Fruit fly (Drosophila melanogaster) whole organism, embryonic: ENCODE data around the gene mRpS2.

ENCODE experiments used
- CG11456 ChIP-seq: fragments of 200-800 bp; sonication (Bioruptor generic); IDR thresholded peaks from 3 replicates; pipeline ENCODE4 v1.3.6; 2022; ENCODE audit warnings: missing biosample characterization, missing genetic modification characterization
- CG3726 ChIP-seq: fragments of 200-800 bp; sonication (Bioruptor generic); IDR thresholded peaks from 3 replicates; pipeline ENCODE4, ENCODE4 v1.3.6; 2022; ENCODE audit warnings: missing biosample characterization, missing genetic modification characterization
- CG5953 ChIP-seq: fragments of 200-800 bp; sonication (Bioruptor generic); IDR thresholded peaks from 2 replicates; pipeline ENCODE4 v1.3.6; 2022; ENCODE audit warnings: missing biosample characterization, missing genetic modification characterization
- CG8388 ChIP-seq: fragments of 200-800 bp; sonication (Bioruptor generic); optimal IDR thresholded peaks from 2 replicates; lab custom pipeline; 2019; ENCODE audit warnings: missing biosample characterization, mild to moderate bottlenecking, missing genetic modification characterization, moderate library complexity
- CG9437 ChIP-seq: fragments of 200-800 bp; sonication (Bioruptor generic); optimal IDR thresholded peaks from 2 replicates; lab custom pipeline; 2018; ENCODE audit warnings: missing biosample characterization, mild to moderate bottlenecking, missing genetic modification characterization
- Dbx ChIP-seq: fragments of 200-800 bp; sonication (Bioruptor generic); IDR thresholded peaks from 3 replicates; pipeline ENCODE4 v1.3.6; 2022; ENCODE audit warnings: missing biosample characterization, missing genetic modification characterization
- Med ChIP-seq: fragments of 200-800 bp; sonication (Bioruptor generic); peaks from one replicate; lab custom pipeline; 2016; ENCODE audit warnings: missing biosample characterization, missing genetic modification characterization, mild to moderate bottlenecking, inconsistent platforms, moderate library complexity
- Nf-YB ChIP-seq: fragments of 200-800 bp; sonication (Bioruptor generic); optimal IDR thresholded peaks from 3 replicates; lab custom pipeline; 2019; ENCODE audit warnings: missing biosample characterization, mild to moderate bottlenecking, missing genetic modification characterization, moderate library complexity
- Sox102F ChIP-seq: fragments of 200-800 bp; sonication (Bioruptor generic); optimal IDR thresholded peaks from 2 replicates; lab custom pipeline; 2018; ENCODE audit warnings: missing biosample characterization, mild to moderate bottlenecking, missing genetic modification characterization, moderate library complexity
- chinmo ChIP-seq: fragments of 200-800 bp; sonication (Bioruptor generic); IDR thresholded peaks from 4 replicates; pipeline ENCODE4 v1.3.6; 2022; ENCODE audit warnings: missing biosample characterization, missing genetic modification characterization; ENCODE audit not compliant: partially characterized antibody
- ci ChIP-seq: fragments of 200-800 bp; sonication (Bioruptor generic); IDR thresholded peaks from 3 replicates; pipeline ENCODE4 v1.3.6; 2022; ENCODE audit warnings: missing biosample characterization, missing genetic modification characterization
- ftz-f1 ChIP-seq: fragments of 200-800 bp; sonication (Bioruptor generic); optimal IDR thresholded peaks from 2 replicates; lab custom pipeline; 2016; ENCODE audit warnings: missing biosample characterization, missing genetic modification characterization
- insv ChIP-seq, 2 experiments: fragments of 200-800 bp; sonication (Bioruptor generic); optimal IDR thresholded peaks; 3 replicates each; lab custom pipeline; 2016 to 2018; ENCODE audit warnings: missing biosample characterization in 2 of 2, missing genetic modification characterization in 2 of 2
- inv ChIP-seq: fragments of 200-800 bp; sonication (Bioruptor generic); IDR thresholded peaks from 2 replicates; pipeline ENCODE4 v1.3.6; 2022; ENCODE audit warnings: missing biosample characterization, missing genetic modification characterization; ENCODE audit not compliant: partially characterized antibody
- lilli ChIP-seq: fragments of 200-800 bp; sonication (Bioruptor generic); optimal IDR thresholded peaks from 3 replicates; lab custom pipeline; 2016; ENCODE audit warnings: missing biosample characterization, missing genetic modification characterization
- onecut ChIP-seq: fragments of 200-800 bp; sonication (Bioruptor generic); IDR thresholded peaks from 2 replicates; pipeline ENCODE4 v1.3.6; 2022; ENCODE audit warnings: missing biosample characterization, missing genetic modification characterization
- wor ChIP-seq: fragments of 200-800 bp; sonication (Bioruptor generic); IDR thresholded peaks from 2 replicates; pipeline ENCODE4 v1.3.6; 2022; ENCODE audit warnings: missing biosample characterization, missing genetic modification characterization

The mRpS2 gene

dm6 chr2L:4801705-4802216 is 48.5 kb downstream of the mRpS2 start, which contains the start of gene slf (continued):
- TF ChIP-seq CG5953: no peak
- no peak for TF ChIP-seq CG3726 (GFP tag; lab: Robert Waterston, UW)
- TF ChIP-seq CG9437: no peak
- TF ChIP-seq chinmo (GFP tag; lab: Robert Waterston, UW): peak; percentile 93
- peak; percentile 17 for TF ChIP-seq lilli (GFP tag; lab: Kevin White, UChicago)
- no peak for TF ChIP-seq insv (GFP tag; optimal IDR thresholded peaks at IDR 0.05; lab: Kevin White, UChicago)
- TF ChIP-seq inv (GFP tag; lab: Robert Waterston, UW): peak; percentile 10; the same call in 1 of the 2 replicates
- TF ChIP-seq Med (GFP tag; lab: Kevin White, UChicago): peak; percentile 82
- peak; percentile 1 for TF ChIP-seq ftz-f1
- TF ChIP-seq Dbx: 0 out of 3 replicates have a peak, but pooled peaks have one; percentile 7
- TF ChIP-seq onecut (GFP tag; lab: Robert Waterston, UW): no peak
- TF ChIP-seq, all 482 proteins: peak for 12

- TF ChIP-seq Sox102F (no peak), Nf-YB (no peak), CG8388 (GFP tag; lab: Kevin White, UChicago) (peak; percentile 9), chinmo (GFP tag; lab: Robert Waterston, UW) (0 out of 4 replicates have a peak, but pooled peaks have one; percentile 25), Med (GFP tag; lab: Kevin White, UChicago) (peak; percentile 47), CG11456 (GFP tag; lab: Robert Waterston, UW) (peak; percentile 4; the same call in 1 of the 3 replicates), wor (GFP tag; lab: Robert Waterston, UW) (no peak), ci (GFP tag; lab: Robert Waterston, UW) (0 out of 3 replicates have a peak, but pooled peaks have one; percentile 26)
Measured at dm6 chr2L:4800033-4800432, 50.2 kb downstream of the mRpS2 start.
